Worm (Caenorhabditis elegans) whole organism, L1 larva: ENCODE measurements around the gene C50E10.2.

Experiments used
- C16A3.4 ChIP-seq: fragments of 150-350 bp; optimal IDR thresholded peaks from 2 replicates; lab custom pipeline; 2014; ENCODE audit warnings: missing biosample characterization, missing genetic modification characterization
- F16B12.6 ChIP-seq: fragments of 150-350 bp; optimal IDR thresholded peaks from 2 replicates; lab custom pipeline; 2014; ENCODE audit warnings: missing biosample characterization, missing genetic modification characterization
- alr-1 ChIP-seq: fragments of 200-800 bp; sonication (Bioruptor generic); optimal IDR thresholded peaks from 2 replicates; lab custom pipeline; 2018; ENCODE audit warnings: borderline replicate concordance, mild to moderate bottlenecking, missing genetic modification characterization, missing compliant biosample characterization
- aly-2 ChIP-seq: fragments of 150-350 bp; optimal IDR thresholded peaks from 2 replicates; lab custom pipeline; 2014; ENCODE audit warnings: missing biosample characterization, missing genetic modification characterization
- ama-1 ChIP-seq: fragments of 150-350 bp; optimal IDR thresholded peaks from 2 replicates; lab custom pipeline; 2014
- ceh-8 ChIP-seq: fragments of 200-800 bp; sonication (Bioruptor generic); optimal IDR thresholded peaks from 2 replicates; lab custom pipeline; 2018; ENCODE audit warnings: mild to moderate bottlenecking, missing genetic modification characterization, moderate library complexity, missing compliant biosample characterization
- dpl-1 ChIP-seq, 3 experiments: fragments of 150-350 bp in 2 of 3; sonication (generic microtip) in 1 of 3; optimal IDR thresholded peaks; 2 replicates each; lab custom pipeline; 2014 to 2017; ENCODE audit warnings: missing biosample characterization in 3 of 3, missing genetic modification characterization in 3 of 3, missing genetic modification reagents in 3 of 3
- efl-1 ChIP-seq, 4 experiments: fragments of 150-350 bp; optimal IDR thresholded peaks in 3 of 4; peaks in 1 of 4; 1 replicate in 1 of 4; 2 replicates in 3 of 4; lab custom pipeline; 2014; ENCODE audit warnings: missing biosample characterization in 2 of 4, missing genetic modification characterization in 2 of 4, missing genetic modification reagents in 2 of 4
- elt-2 ChIP-seq: sonication (generic microtip); optimal IDR thresholded peaks from 2 replicates; lab custom pipeline; 2016; ENCODE audit warnings: missing genetic modification characterization, mild to moderate bottlenecking, inconsistent platforms, missing compliant biosample characterization, missing genetic modification reagents
- elt-3 ChIP-seq, 6 experiments: fragments of 150-350 bp in 1 of 6; sonication (generic microtip); optimal IDR thresholded peaks; 2 replicates each; lab custom pipeline; 2017 to 2018; ENCODE audit warnings: missing biosample characterization in 6 of 6, missing genetic modification characterization in 6 of 6, inconsistent platforms in 1 of 6
- ets-5 ChIP-seq: fragments of 200-800 bp; sonication (Bioruptor generic); IDR thresholded peaks from 2 replicates; pipeline ENCODE4 v1.3.6; 2022; ENCODE audit warnings: missing genetic modification characterization, missing compliant biosample characterization
- fkh-4 ChIP-seq: sonication (generic microtip); optimal IDR thresholded peaks from 2 replicates; lab custom pipeline; 2016; ENCODE audit warnings: missing compliant biosample characterization, missing genetic modification characterization, borderline replicate concordance
- fos-1 ChIP-seq: fragments of 150-350 bp; optimal IDR thresholded peaks from 2 replicates; lab custom pipeline; 2014; ENCODE audit warnings: missing biosample characterization, missing genetic modification characterization
- grh-1 ChIP-seq: fragments of 200-800 bp; sonication (Bioruptor generic); IDR thresholded peaks from 2 replicates; pipeline ENCODE4 v1.3.6; 2022; ENCODE audit warnings: missing genetic modification reagents, missing genetic modification characterization, missing compliant biosample characterization
- hpl-2 ChIP-seq: fragments of 150-350 bp; optimal IDR thresholded peaks from 2 replicates; lab custom pipeline; 2014; ENCODE audit warnings: missing biosample characterization, missing genetic modification reagents, missing genetic modification characterization
- irx-1 ChIP-seq: sonication (generic microtip); optimal IDR thresholded peaks from 2 replicates; lab custom pipeline; 2016; ENCODE audit warnings: missing genetic modification characterization, missing compliant biosample characterization
- jun-1 ChIP-seq: fragments of 150-350 bp; optimal IDR thresholded peaks from 2 replicates; lab custom pipeline; 2014; ENCODE audit warnings: missing biosample characterization, missing genetic modification reagents, missing genetic modification characterization
- lin-13 ChIP-seq: fragments of 150-350 bp; optimal IDR thresholded peaks from 2 replicates; lab custom pipeline; 2014; ENCODE audit warnings: missing biosample characterization, missing genetic modification reagents, missing genetic modification characterization
- lir-3 ChIP-seq: sonication (generic microtip); optimal IDR thresholded peaks from 2 replicates; lab custom pipeline; 2016; ENCODE audit warnings: mild to moderate bottlenecking, missing genetic modification characterization, moderate library complexity, missing compliant biosample characterization; ENCODE audit not compliant: poor library complexity
- nhr-11 ChIP-seq: fragments of 150-350 bp; optimal IDR thresholded peaks from 2 replicates; lab custom pipeline; 2014; ENCODE audit warnings: missing biosample characterization, missing genetic modification characterization
- nhr-12 ChIP-seq: sonication (generic microtip); optimal IDR thresholded peaks from 2 replicates; lab custom pipeline; 2017; ENCODE audit warnings: missing biosample characterization, missing genetic modification characterization
- nhr-20 ChIP-seq: sonication (generic microtip); optimal IDR thresholded peaks from 2 replicates; lab custom pipeline; 2016; ENCODE audit warnings: mild to moderate bottlenecking, missing genetic modification characterization, missing compliant biosample characterization
- nhr-28 ChIP-seq: fragments of 150-350 bp; optimal IDR thresholded peaks from 2 replicates; lab custom pipeline; 2014; ENCODE audit warnings: missing biosample characterization, missing genetic modification characterization
- nhr-71 ChIP-seq: sonication (generic microtip); optimal IDR thresholded peaks from 2 replicates; lab custom pipeline; 2016; ENCODE audit warnings: mild to moderate bottlenecking, missing genetic modification characterization, moderate library complexity, missing compliant biosample characterization
- nhr-76 ChIP-seq: sonication (generic microtip); optimal IDR thresholded peaks from 2 replicates; lab custom pipeline; 2017; ENCODE audit warnings: missing biosample characterization, missing genetic modification characterization
- nhr-77 ChIP-seq: fragments of 150-350 bp; optimal IDR thresholded peaks from 2 replicates; lab custom pipeline; 2014; ENCODE audit warnings: missing biosample characterization, missing genetic modification characterization
- nhr-84 ChIP-seq: sonication (generic microtip); optimal IDR thresholded peaks from 2 replicates; lab custom pipeline; 2017; ENCODE audit warnings: missing biosample characterization, missing genetic modification characterization
- nhr-90 ChIP-seq: sonication (generic microtip); optimal IDR thresholded peaks from 2 replicates; lab custom pipeline; 2016; ENCODE audit warnings: mild to moderate bottlenecking, missing genetic modification characterization, missing compliant biosample characterization; ENCODE audit not compliant: poor library complexity
- pag-3 ChIP-seq: sonication (generic microtip); optimal IDR thresholded peaks from 2 replicates; lab custom pipeline; 2017; ENCODE audit warnings: missing genetic modification characterization, mild to moderate bottlenecking, missing compliant biosample characterization, antibody characterized with exemption, borderline replicate concordance; ENCODE audit not compliant: insufficient read depth
- pax-3 ChIP-seq: fragments of 200-800 bp; sonication (Bioruptor generic); optimal IDR thresholded peaks from 2 replicates; lab custom pipeline; 2018; ENCODE audit warnings: mild to moderate bottlenecking, missing genetic modification characterization, moderate library complexity, missing compliant biosample characterization
- skn-1 ChIP-seq: fragments of 150-350 bp; optimal IDR thresholded peaks from 2 replicates; lab custom pipeline; 2014; ENCODE audit warnings: missing biosample characterization, missing genetic modification characterization
- sup-37 ChIP-seq: fragments of 200-800 bp; sonication (Bioruptor generic); optimal IDR thresholded peaks from 2 replicates; lab custom pipeline; 2018; ENCODE audit warnings: mild to moderate bottlenecking, missing genetic modification characterization, missing compliant biosample characterization
- tbx-2 ChIP-seq: sonication (generic microtip); optimal IDR thresholded peaks from 2 replicates; lab custom pipeline; 2016; ENCODE audit warnings: missing genetic modification characterization, missing compliant biosample characterization
- tlp-1 ChIP-seq: fragments of 150-350 bp; optimal IDR thresholded peaks from 2 replicates; lab custom pipeline; 2014; ENCODE audit warnings: missing biosample characterization, missing genetic modification characterization
- unc-86 ChIP-seq: sonication (generic microtip); optimal IDR thresholded peaks from 2 replicates; lab custom pipeline; 2016; ENCODE audit warnings: missing genetic modification characterization, missing compliant biosample characterization
- unc-98 ChIP-seq: fragments of 200-800 bp; sonication (Bioruptor generic); IDR thresholded peaks from 2 replicates; pipeline ENCODE4 v1.3.6; 2022; ENCODE audit warnings: missing genetic modification characterization, missing compliant biosample characterization
- zag-1 ChIP-seq: fragments of 150-350 bp; optimal IDR thresholded peaks from 2 replicates; lab custom pipeline; 2014; ENCODE audit warnings: missing biosample characterization, missing genetic modification characterization
- ztf-11 ChIP-seq, 2 experiments: sonication (generic microtip); optimal IDR thresholded peaks; 2 replicates each; lab custom pipeline; 2016 to 2017; ENCODE audit warnings: missing genetic modification characterization in 2 of 2, missing biosample characterization in 1 of 2, missing compliant biosample characterization in 1 of 2

C50E10.2 gene

DNA sequence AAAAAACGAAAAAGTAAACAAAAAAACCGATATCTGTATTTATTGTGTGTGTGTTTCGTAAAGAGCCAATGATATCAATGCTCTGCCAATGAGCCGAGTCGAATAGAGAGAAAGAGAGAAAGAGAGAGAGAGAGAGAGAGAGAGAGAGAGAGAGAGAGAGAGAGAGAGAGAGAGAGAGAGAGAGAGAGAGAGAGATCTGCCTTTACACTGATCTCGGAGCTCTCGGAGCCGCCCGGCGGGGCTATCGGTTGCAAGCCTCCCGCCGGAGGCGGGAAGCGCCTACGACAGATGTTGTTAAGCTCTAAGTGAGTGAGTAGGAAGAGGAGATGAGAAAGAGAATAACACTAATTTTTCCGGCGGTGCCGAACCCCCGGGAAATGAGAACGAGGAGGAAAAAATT lies 40.7 kb downstream of the C50E10.2 start (continued):
- TF ChIP-seq alr-1 (no peak), tlp-1 (tag; lab: Kevin White, UChicago) (no peak), nhr-28 (tag; lab: Kevin White, UChicago) (no peak), pag-3 (tag; lab: Kevin White, UChicago) (peak; percentile 30), elt-3 (tag; optimal IDR thresholded peaks at IDR 0.05; lab: Kevin White, UChicago) (no peak), grh-1 (GFP tag; lab: Robert Waterston, UW) (no peak), unc-98 (peak; percentile 50; the same call in 1 of the 2 replicates), nhr-11 (tag; lab: Kevin White, UChicago) (peak; percentile 46), zag-1 (tag; lab: Kevin White, UChicago) (no peak), ceh-8 (GFP tag; lab: Kevin White, UChicago) (no peak), F16B12.6 (tag; lab: Kevin White, UChicago) (no peak), efl-1 (optimal IDR thresholded peaks at IDR 0.05; lab: Kevin White, UChicago) (peak; percentile 52 to 57), efl-1 (GFP tag; optimal IDR thresholded peaks at IDR 0.05 in 1 of 2; lab: Kevin White, UChicago) (peak in 1 of 2 experiments; percentile 79), dpl-1 (GFP tag; optimal IDR thresholded peaks at IDR 0.05; lab: Kevin White, UChicago) (peak in 1 of 3 experiments; percentile 11)

DNA sequence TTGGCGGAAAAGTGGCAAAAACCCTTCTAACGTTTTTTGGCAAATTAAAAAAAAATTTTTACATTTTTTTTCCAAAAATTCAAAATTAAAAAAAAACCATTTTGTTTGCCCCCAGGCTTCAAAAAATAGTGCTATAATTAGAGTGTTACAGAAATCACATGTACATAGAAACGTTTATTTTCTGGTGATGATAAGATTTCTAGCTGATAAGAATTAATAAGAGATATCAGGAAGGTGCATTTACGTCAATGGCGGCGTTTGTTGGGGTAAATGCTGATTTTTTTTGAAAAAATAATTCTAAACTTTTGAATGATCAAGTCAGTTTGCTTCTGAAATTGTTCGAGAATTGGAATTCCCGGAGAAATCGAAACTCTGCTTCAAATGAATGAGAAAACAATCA lies 42.7 kb downstream of the C50E10.2 start:
- TF ChIP-seq lir-3 (tag; lab: Kevin White, UChicago) (no peak), nhr-76 (no peak), elt-2 (tag; lab: Kevin White, UChicago) (peak; percentile 9), sup-37 (GFP tag; lab: Kevin White, UChicago) (no peak)

DNA sequence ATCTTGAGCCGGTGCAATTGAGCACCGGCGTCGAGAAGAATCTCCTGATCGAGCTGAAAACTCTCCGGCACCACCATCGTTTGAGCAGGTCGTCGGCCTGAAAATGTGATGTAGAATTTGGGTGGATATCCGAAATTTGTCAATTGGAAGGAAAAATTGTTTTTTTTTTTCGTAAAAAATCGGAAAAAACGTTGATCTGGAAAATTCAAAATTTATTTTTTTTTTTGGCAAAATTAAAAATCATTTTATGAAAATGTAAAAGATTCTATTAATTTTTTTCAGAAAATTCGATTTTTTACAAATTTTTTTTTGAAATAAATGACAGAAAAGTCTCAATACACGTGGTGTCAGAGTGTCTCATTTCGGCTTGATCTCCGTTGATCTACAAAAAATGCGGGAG lies 43.4 kb downstream of the C50E10.2 start, which contains the start of gene tric-1B.1:
TSS of gene tric-1B.1 (minus strand) at position 101 of the 400 bp plus-strand sequence.
- TF ChIP-seq unc-86 (tag; lab: Kevin White, UChicago) (no peak), nhr-12 (tag; lab: Kevin White, UChicago) (no peak), tbx-2 (tag; lab: Kevin White, UChicago) (no peak), ets-5 (GFP tag; lab: Robert Waterston, UW) (no peak), efl-1 (optimal IDR thresholded peaks at IDR 0.05; lab: Kevin White, UChicago) (no peak), efl-1 (GFP tag; optimal IDR thresholded peaks at IDR 0.05 in 1 of 2; lab: Kevin White, UChicago) (peak in 1 of 2 experiments; percentile 8), irx-1 (tag; lab: Kevin White, UChicago) (no peak), nhr-84 (tag; lab: Kevin White, UChicago) (no peak), C16A3.4 (tag; lab: Kevin White, UChicago) (no peak)

ce11 chrII:12264847-12265246 lies 44.7 kb downstream of the C50E10.2 start:
- TF ChIP-seq lin-13 (GFP tag; lab: Kevin White, UChicago) (no peak), hpl-2 (GFP tag; lab: Kevin White, UChicago) (no peak), skn-1 (tag; lab: Kevin White, UChicago) (no peak), aly-2 (no peak), ztf-11 (tag; optimal IDR thresholded peaks at IDR 0.05; lab: Kevin White, UChicago) (no peak), pax-3 (tag; lab: Kevin White, UChicago) (no peak), fos-1 (tag; lab: Kevin White, UChicago) (no peak), ama-1 (lab: Kevin White, UChicago) (no peak), alr-1 (no peak), dpl-1 (GFP tag; optimal IDR thresholded peaks at IDR 0.05; lab: Kevin White, UChicago) (no peak), unc-98 (no peak), nhr-77 (tag; lab: Kevin White, UChicago) (no peak), nhr-71 (tag; lab: Kevin White, UChicago) (no peak), nhr-90 (tag; lab: Kevin White, UChicago) (no peak), nhr-20 (tag; lab: Kevin White, UChicago) (no peak), fkh-4 (no peak), jun-1 (tag; lab: Kevin White, UChicago) (no peak), nhr-12 (tag; lab: Kevin White, UChicago) (no peak)
